Fruit fly (Drosophila melanogaster) whole organism, wandering third instar larva: ENCODE results near the gene OXA1L.

Experiments
- Abd-B ChIP-seq: fragments of >200 bp; optimal IDR thresholded peaks from 2 replicates; lab custom pipeline; 2017; ENCODE audit warnings: missing biosample characterization, missing genetic modification characterization
- CG32264 ChIP-seq: fragments of 200-800 bp; sonication (Bioruptor generic); optimal IDR thresholded peaks from 2 replicates; lab custom pipeline; 2016; ENCODE audit warnings: missing biosample characterization, missing genetic modification characterization
- CrebA ChIP-seq: fragments of 200-800 bp; sonication (Bioruptor generic); optimal IDR thresholded peaks from 2 replicates; lab custom pipeline; 2016; ENCODE audit warnings: missing biosample characterization, mild to moderate bottlenecking, missing genetic modification characterization, borderline replicate concordance
- HLH106 ChIP-seq: fragments of 200-800 bp; optimal IDR thresholded peaks from 3 replicates; lab custom pipeline; 2019; ENCODE audit warnings: missing biosample characterization, mild to moderate bottlenecking, missing genetic modification characterization, moderate library complexity
- Jra ChIP-seq: sonication (Bioruptor generic); optimal IDR thresholded peaks from 2 replicates; lab custom pipeline; 2016; ENCODE audit warnings: missing biosample characterization, missing genetic modification characterization
- N ChIP-seq: fragments of >200 bp; optimal IDR thresholded peaks from 2 replicates; lab custom pipeline; 2018; ENCODE audit warnings: missing biosample characterization, missing external identifiers, missing genetic modification characterization
- OdsH ChIP-seq: fragments of 200-800 bp; sonication (Bioruptor generic); optimal IDR thresholded peaks from 2 replicates; lab custom pipeline; 2016; ENCODE audit warnings: missing biosample characterization, mild to moderate bottlenecking, missing genetic modification characterization
- Sp1 ChIP-seq: fragments of 200-800 bp; sonication (Bioruptor generic); optimal IDR thresholded peaks from 3 replicates; lab custom pipeline; 2019; ENCODE audit warnings: missing biosample characterization, mild to moderate bottlenecking, missing genetic modification characterization, moderate library complexity
- br ChIP-seq: fragments of 200-800 bp; sonication (Bioruptor generic); optimal IDR thresholded peaks from 2 replicates; lab custom pipeline; 2016; ENCODE audit warnings: missing biosample characterization, missing genetic modification characterization
- dsf ChIP-seq: sonication (Bioruptor generic); optimal IDR thresholded peaks from 2 replicates; lab custom pipeline; 2016; ENCODE audit warnings: missing biosample characterization, missing genetic modification characterization, borderline replicate concordance
- h ChIP-seq: fragments of 200-800 bp; sonication (Bioruptor generic); optimal IDR thresholded peaks from 3 replicates; lab custom pipeline; 2016; ENCODE audit warnings: missing biosample characterization, mild to moderate bottlenecking, missing genetic modification characterization
- lola ChIP-seq: fragments of >200 bp; optimal IDR thresholded peaks from 2 replicates; lab custom pipeline; 2017; ENCODE audit warnings: missing biosample characterization, missing genetic modification characterization
- psq ChIP-seq: fragments of 200-800 bp; sonication (Bioruptor generic); optimal IDR thresholded peaks from 3 replicates; lab custom pipeline; 2017; ENCODE audit warnings: missing biosample characterization, mild to moderate bottlenecking, missing genetic modification characterization, moderate library complexity
- tai ChIP-seq: sonication (Bioruptor generic); optimal IDR thresholded peaks from 2 replicates; lab custom pipeline; 2016; ENCODE audit warnings: missing biosample characterization, missing genetic modification characterization

- TF ChIP-seq HLH106 (no peak), tai (GFP tag; lab: Kevin White, UChicago) (no peak), CG32264 (no peak), Jra (GFP tag; lab: Kevin White, UChicago) (no peak), Sp1 (GFP tag; lab: Kevin White, UChicago) (no peak), h (no peak), Abd-B (GFP tag; lab: Kevin White, UChicago) (no peak), OdsH (GFP tag; lab: Kevin White, UChicago) (no peak), dsf (GFP tag; lab: Kevin White, UChicago) (no peak), CrebA (GFP tag; lab: Kevin White, UChicago) (no peak), br (no peak), psq (GFP tag; lab: Kevin White, UChicago) (no peak), N (GFP tag; lab: Kevin White, UChicago) (no peak), lola (GFP tag; lab: Kevin White, UChicago) (no peak)
Observed at dm6 chr3L:10876036-10876435, 10.2 kb downstream of the OXA1L start.
